Fruit fly (Drosophila melanogaster): Measurements from ENCODE around the gene CG5455.

CG5455 gene

dm6 chr3R:26432978-26433377 is 28.3 kb upstream of the CG5455 start:
- TF ChIP-seq toe (GFP tag; optimal IDR thresholded peaks at IDR 0.05) (no peak), cic (GFP tag; optimal IDR thresholded peaks at IDR 0.05) (no peak), tj (GFP tag; optimal IDR thresholded peaks at IDR 0.05) (no peak), bab1 (GFP tag; optimal IDR thresholded peaks at IDR 0.05) (no peak), Hr96 (GFP tag; optimal IDR thresholded peaks at IDR 0.05) (no peak), pad (GFP tag; optimal IDR thresholded peaks at IDR 0.05) (no peak), kay (GFP tag; ENCODE audit: borderline replicate concordance) (no peak), ovo (GFP tag; optimal IDR thresholded peaks at IDR 0.05) (no peak), CG12768 (GFP tag; optimal IDR thresholded peaks at IDR 0.05) (no peak), CG14711 (tag; optimal IDR thresholded peaks at IDR 0.05) (no peak), CG1620 (GFP tag; optimal IDR thresholded peaks at IDR 0.05) (no peak)

dm6 chr3R:26433743-26434142 is 27.6 kb upstream of the CG5455 start:
- no peak for TF ChIP-seq pad (GFP tag; optimal IDR thresholded peaks at IDR 0.05)
- TF ChIP-seq cnc (optimal IDR thresholded peaks at IDR 0.05), result no peak
- no peak for TF ChIP-seq Hr96 (GFP tag; optimal IDR thresholded peaks at IDR 0.05)
- no peak for TF ChIP-seq CG7045 (GFP tag; optimal IDR thresholded peaks at IDR 0.05)
- TF ChIP-seq Mnt (GFP tag; optimal IDR thresholded peaks at IDR 0.05), result no peak

- TF ChIP-seq Hr96 (GFP tag; optimal IDR thresholded peaks at IDR 0.05) (no peak), Mnt (GFP tag; optimal IDR thresholded peaks at IDR 0.05) (no peak), tj (GFP tag; optimal IDR thresholded peaks at IDR 0.05) (no peak), toe (GFP tag; optimal IDR thresholded peaks at IDR 0.05) (no peak)
Observed at dm6 chr3R:26436001-26436400, 25.3 kb upstream of the CG5455 start.

dm6 chr3R:26436540-26436939 is 24.8 kb upstream of the CG5455 start:
- no peak for TF ChIP-seq kay (GFP tag; ENCODE audit: borderline replicate concordance)

dm6 chr3R:26440455-26441196 is 20.7 kb upstream of the CG5455 start, which contains the start of gene tx:
Gene tx (plus strand): TSS chr3R:26440778.
- TF ChIP-seq CG1620 (GFP tag; optimal IDR thresholded peaks at IDR 0.05) (no peak), Hr96 (GFP tag; optimal IDR thresholded peaks at IDR 0.05) (no peak), CG7101 (tag; optimal IDR thresholded peaks at IDR 0.05) (no peak), CG14711 (tag; optimal IDR thresholded peaks at IDR 0.05) (no peak), pad (GFP tag; optimal IDR thresholded peaks at IDR 0.05) (no peak), cic (GFP tag; optimal IDR thresholded peaks at IDR 0.05) (peak; percentile 35), ovo (GFP tag; optimal IDR thresholded peaks at IDR 0.05) (peak; percentile 46), CG7045 (GFP tag; optimal IDR thresholded peaks at IDR 0.05) (no peak), Mnt (GFP tag; optimal IDR thresholded peaks at IDR 0.05) (no peak)

dm6 chr3R:26442609-26443180 is 18.6 kb upstream of the CG5455 start:
- TF ChIP-seq cnc (optimal IDR thresholded peaks at IDR 0.05) (no peak), Mnt (GFP tag; optimal IDR thresholded peaks at IDR 0.05) (no peak), CG7045 (GFP tag; optimal IDR thresholded peaks at IDR 0.05) (no peak), kay (GFP tag; ENCODE audit: borderline replicate concordance) (no peak), CG14711 (tag; optimal IDR thresholded peaks at IDR 0.05) (no peak)

dm6 chr3R:26443343-26443742 is 18.0 kb upstream of the CG5455 start:
- no peak for TF ChIP-seq bab1 (GFP tag; optimal IDR thresholded peaks at IDR 0.05)

- peak; percentile 27 for TF ChIP-seq CG7045 (GFP tag; optimal IDR thresholded peaks at IDR 0.05)
- no peak for TF ChIP-seq pad (GFP tag; optimal IDR thresholded peaks at IDR 0.05)
Observed at dm6 chr3R:26443875-26444511, 17.3 kb upstream of the CG5455 start.

dm6 chr3R:26448779-26449178 is 12.5 kb upstream of the CG5455 start, which contains the start of gene Hex-t1:
Gene Hex-t1 (plus strand): TSS chr3R:26449079.
- no peak for TF ChIP-seq Mnt (GFP tag; optimal IDR thresholded peaks at IDR 0.05)
- TF ChIP-seq ovo (GFP tag; optimal IDR thresholded peaks at IDR 0.05), result no peak
- no peak for TF ChIP-seq pad (GFP tag; optimal IDR thresholded peaks at IDR 0.05)
- TF ChIP-seq CG5204 (GFP tag; optimal IDR thresholded peaks at IDR 0.05), result no peak
- no peak for TF ChIP-seq bab1 (GFP tag; optimal IDR thresholded peaks at IDR 0.05)
- TF ChIP-seq CG12768 (GFP tag; optimal IDR thresholded peaks at IDR 0.05), result no peak
- no peak for TF ChIP-seq cnc (optimal IDR thresholded peaks at IDR 0.05)
- no peak for TF ChIP-seq CG14711 (tag; optimal IDR thresholded peaks at IDR 0.05)
- TF ChIP-seq CG1620 (GFP tag; optimal IDR thresholded peaks at IDR 0.05), result no peak
- TF ChIP-seq Hr96 (GFP tag; optimal IDR thresholded peaks at IDR 0.05), result no peak
- TF ChIP-seq Clk (GFP tag; optimal IDR thresholded peaks at IDR 0.05), result no peak
- TF ChIP-seq CG7101 (tag; optimal IDR thresholded peaks at IDR 0.05), result no peak
- TF ChIP-seq cic (GFP tag; optimal IDR thresholded peaks at IDR 0.05), result no peak
- TF ChIP-seq CG7045 (GFP tag; optimal IDR thresholded peaks at IDR 0.05), result no peak
- no peak for TF ChIP-seq CG33017 (tag; optimal IDR thresholded peaks at IDR 0.05)
- no peak for TF ChIP-seq kay (GFP tag; ENCODE audit: borderline replicate concordance)
- no peak for TF ChIP-seq Crg-1 (GFP tag; optimal IDR thresholded peaks at IDR 0.05)
- no peak for TF ChIP-seq CG11617 (GFP tag; optimal IDR thresholded peaks at IDR 0.05)
- no peak for TF ChIP-seq toe (GFP tag; optimal IDR thresholded peaks at IDR 0.05)
- TF ChIP-seq tj (GFP tag; optimal IDR thresholded peaks at IDR 0.05), result no peak

Data from whole organism, adult.